Fruit fly (Drosophila melanogaster) whole organism: ENCODE data around the gene Cyp4d1.

Source experiments
- CG8478 ChIP-seq: fragments of >200 bp; optimal IDR thresholded peaks from 2 replicates; lab custom pipeline; 2018; ENCODE audit warnings: inconsistent platforms
- Dll ChIP-seq: fragments of >200 bp; optimal IDR thresholded peaks from 2 replicates; lab custom pipeline; 2017

DNA sequence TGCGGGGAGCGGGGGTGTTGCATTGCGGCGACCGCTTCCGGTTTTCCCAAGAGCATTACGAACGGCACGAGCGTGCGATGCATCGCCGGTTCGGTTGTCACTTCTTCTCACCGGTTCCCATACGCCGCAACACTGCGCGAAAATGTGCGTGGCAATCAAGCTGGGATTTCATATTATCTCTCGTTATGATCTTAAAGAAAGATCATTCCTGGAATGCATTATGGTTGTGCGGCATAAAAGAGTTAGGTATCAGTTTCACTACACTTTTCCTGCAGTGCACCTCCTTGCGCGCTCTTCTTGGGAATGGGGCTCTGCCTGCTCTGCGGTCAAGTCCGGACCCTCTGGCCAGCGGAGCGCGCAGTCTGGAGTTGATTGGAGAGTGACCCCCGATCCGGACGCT lies 4.1 kb upstream of the Cyp4d1 start:
- TF ChIP-seq CG8478 (lab: Kevin White, UChicago) (no peak), Dll (no peak)
